Worm (Caenorhabditis elegans) whole organism, L4/young adult: ENCODE measurements around the gene swt-4.

Experiments used
- W03F9.2 ChIP-seq: fragments of 150-350 bp; optimal IDR thresholded peaks from 2 replicates; lab custom pipeline; 2014; ENCODE audit warnings: missing biosample characterization, missing genetic modification characterization
- him-1 ChIP-seq: sonication (generic microtip); optimal IDR thresholded peaks from 2 replicates; lab custom pipeline; 2016; ENCODE audit warnings: missing genotype, missing genetic modification reagents, missing genetic modification characterization, missing compliant biosample characterization

DNA sequence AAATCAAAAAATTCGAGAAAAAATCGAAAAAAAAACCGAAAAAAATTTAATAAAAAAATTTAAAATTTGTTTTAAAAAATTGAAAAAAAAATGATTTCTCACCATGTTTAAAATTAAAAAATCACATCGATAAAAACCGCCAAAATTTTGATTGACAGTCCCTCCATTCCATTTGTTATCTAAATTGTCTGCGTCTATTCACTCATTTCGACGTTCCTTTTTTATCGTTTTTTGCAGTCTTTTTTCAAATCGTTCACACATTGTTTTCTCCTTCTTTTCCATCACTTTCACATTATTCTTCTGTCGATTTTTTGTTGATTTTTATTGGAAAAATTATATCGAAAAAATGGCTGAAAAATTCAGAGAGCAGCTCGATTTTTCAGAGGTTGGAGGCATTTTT lies 27.1 kb upstream of the swt-4 start:
- TF ChIP-seq W03F9.2 (tag; lab: Kevin White, UChicago) (no peak), him-1 (tag; lab: Kevin White, UChicago) (no peak)
